Fruit fly (Drosophila melanogaster) whole organism, pupa: ENCODE results near the gene Tango2.

Experiments
- CG10348 ChIP-seq: fragments of 200-800 bp; sonication (Bioruptor generic); IDR thresholded peaks from 2 replicates; pipeline ENCODE4 v1.3.6; 2022; ENCODE audit warnings: missing biosample characterization, missing genetic modification characterization
- CG12605 ChIP-seq: fragments of 200-800 bp; sonication (Bioruptor generic); IDR thresholded peaks from 2 replicates; pipeline ENCODE4 v1.3.6; 2022; ENCODE audit warnings: missing biosample characterization, missing genetic modification characterization
- CG13204 ChIP-seq: fragments of 200-800 bp; sonication (Bioruptor generic); optimal IDR thresholded peaks from 2 replicates; lab custom pipeline; 2018; ENCODE audit warnings: missing biosample characterization, mild to moderate bottlenecking, missing genetic modification characterization, moderate library complexity
- CG14655 ChIP-seq: fragments of 200-800 bp; sonication (Bioruptor generic); optimal IDR thresholded peaks from 3 replicates; lab custom pipeline; 2017; ENCODE audit warnings: mild to moderate bottlenecking, missing biosample characterization, missing genetic modification reagents, missing genetic modification characterization
- CG15710 ChIP-seq: fragments of 200-800 bp; sonication (Bioruptor generic); optimal IDR thresholded peaks from 2 replicates; lab custom pipeline; 2018; ENCODE audit warnings: missing biosample characterization, mild to moderate bottlenecking, missing genetic modification characterization, moderate library complexity
- CG17806 ChIP-seq: fragments of 200-800 bp; sonication (Bioruptor generic); optimal IDR thresholded peaks from 2 replicates; lab custom pipeline; 2018; ENCODE audit warnings: missing biosample characterization, mild to moderate bottlenecking, missing genetic modification characterization, moderate library complexity
- CG32121 ChIP-seq: fragments of 200-800 bp; sonication (Bioruptor generic); IDR thresholded peaks from 2 replicates; pipeline ENCODE4 v1.3.6; 2022; ENCODE audit warnings: missing biosample characterization, missing genetic modification characterization
- CG34367 ChIP-seq: fragments of 200-800 bp; sonication (Bioruptor generic); optimal IDR thresholded peaks from 2 replicates; lab custom pipeline; 2018; ENCODE audit warnings: missing biosample characterization, mild to moderate bottlenecking, missing genetic modification characterization
- CG4496 ChIP-seq: fragments of 200-800 bp; sonication (Bioruptor generic); IDR thresholded peaks from 3 replicates; pipeline ENCODE4 v1.3.6; 2022; ENCODE audit warnings: missing biosample characterization, missing genetic modification characterization
- CG8159 ChIP-seq: fragments of 200-800 bp; sonication (Bioruptor generic); optimal IDR thresholded peaks from 3 replicates; lab custom pipeline; 2018; ENCODE audit warnings: missing biosample characterization, mild to moderate bottlenecking, missing genetic modification characterization, moderate library complexity
- CG8301 ChIP-seq: fragments of 200-800 bp; sonication (Bioruptor generic); optimal IDR thresholded peaks from 2 replicates; lab custom pipeline; 2018; ENCODE audit warnings: missing biosample characterization, mild to moderate bottlenecking, missing genetic modification characterization
- CG9948 ChIP-seq: fragments of 200-800 bp; sonication (Bioruptor generic); optimal IDR thresholded peaks from 2 replicates; lab custom pipeline; 2018; ENCODE audit warnings: missing biosample characterization, mild to moderate bottlenecking, missing genetic modification characterization, moderate library complexity
- D1 ChIP-seq: fragments of 200-800 bp; sonication (Bioruptor generic); optimal IDR thresholded peaks from 2 replicates; lab custom pipeline; 2018; ENCODE audit warnings: missing biosample characterization, mild to moderate bottlenecking, missing genetic modification characterization, moderate library complexity
- EcR ChIP-seq: fragments of 200-800 bp; sonication (Bioruptor generic); optimal IDR thresholded peaks from 3 replicates; lab custom pipeline; 2019; ENCODE audit warnings: missing biosample characterization, missing genetic modification characterization, mild to moderate bottlenecking, moderate library complexity, missing genetic modification reagents
- Ets98B ChIP-seq: fragments of 200-800 bp; sonication (Bioruptor generic); IDR thresholded peaks from 2 replicates; pipeline ENCODE4 v1.3.6; 2022; ENCODE audit warnings: missing biosample characterization, missing genetic modification characterization
- Pif1A ChIP-seq: fragments of 200-800 bp; sonication (Bioruptor generic); optimal IDR thresholded peaks from 3 replicates; lab custom pipeline; 2016; ENCODE audit warnings: missing biosample characterization, missing genetic modification characterization
- Pif1B ChIP-seq: fragments of 200-800 bp; sonication (Bioruptor generic); optimal IDR thresholded peaks from 3 replicates; lab custom pipeline; 2016; ENCODE audit warnings: missing biosample characterization, missing genetic modification characterization
- Snoo ChIP-seq: fragments of 200-800 bp; sonication (Bioruptor generic); optimal IDR thresholded peaks from 3 replicates; lab custom pipeline; 2017; ENCODE audit warnings: missing biosample characterization, mild to moderate bottlenecking, missing genetic modification characterization, inconsistent platforms
- fd96Ca ChIP-seq: fragments of 200-800 bp; sonication (Bioruptor generic); IDR thresholded peaks from 3 replicates; pipeline ENCODE4 v1.3.6; 2022; ENCODE audit warnings: missing biosample characterization, missing genetic modification characterization
- gl ChIP-seq: fragments of 200-800 bp; sonication (Bioruptor generic); optimal IDR thresholded peaks from 2 replicates; lab custom pipeline; 2018; ENCODE audit warnings: missing biosample characterization, mild to moderate bottlenecking, missing genetic modification characterization
- rn ChIP-seq: fragments of 200-800 bp; sonication (Bioruptor generic); IDR thresholded peaks from 2 replicates; pipeline ENCODE4 v1.3.6; 2022; ENCODE audit warnings: missing biosample characterization, missing genetic modification characterization

Gene Tango2

dm6 chrX:13644696-13645393 is 28.1 kb downstream of the Tango2 start:
- peak; percentile 61 for TF ChIP-seq EcR (GFP tag; lab: Kevin White, UChicago)
- TF ChIP-seq CG17806 (tag; lab: Kevin White, UChicago) = no peak
- TF ChIP-seq CG15710 (tag; lab: Kevin White, UChicago) = peak; percentile 46
- TF ChIP-seq Pif1B (GFP tag; lab: Kevin White, UChicago) = peak; percentile 69
- peak; percentile 41 for TF ChIP-seq Snoo (tag; lab: Kevin White, UChicago)
- peak; percentile 78 for TF ChIP-seq CG13204 (GFP tag; lab: Kevin White, UChicago)
- TF ChIP-seq CG14655 (GFP tag; lab: Kevin White, UChicago) = peak; percentile 5
- peak; percentile 38 for TF ChIP-seq CG8159 (tag; lab: Kevin White, UChicago)
- peak; percentile 56 for TF ChIP-seq Pif1A (GFP tag; lab: Kevin White, UChicago)
- TF ChIP-seq D1 (tag; lab: Kevin White, UChicago) = no peak
- TF ChIP-seq CG4496 (GFP tag; lab: Robert Waterston, UW) = peak; percentile 49; the same call in 2 of the 3 replicates
- TF ChIP-seq Ets98B (GFP tag; lab: Robert Waterston, UW) = peak; percentile 19; the same call in 1 of the 2 replicates
- TF ChIP-seq gl (tag; lab: Kevin White, UChicago) = peak; percentile 80
- TF ChIP-seq rn (GFP tag; lab: Robert Waterston, UW) = no peak
- peak; percentile 41 for TF ChIP-seq CG34367 (tag; lab: Kevin White, UChicago)

DNA sequence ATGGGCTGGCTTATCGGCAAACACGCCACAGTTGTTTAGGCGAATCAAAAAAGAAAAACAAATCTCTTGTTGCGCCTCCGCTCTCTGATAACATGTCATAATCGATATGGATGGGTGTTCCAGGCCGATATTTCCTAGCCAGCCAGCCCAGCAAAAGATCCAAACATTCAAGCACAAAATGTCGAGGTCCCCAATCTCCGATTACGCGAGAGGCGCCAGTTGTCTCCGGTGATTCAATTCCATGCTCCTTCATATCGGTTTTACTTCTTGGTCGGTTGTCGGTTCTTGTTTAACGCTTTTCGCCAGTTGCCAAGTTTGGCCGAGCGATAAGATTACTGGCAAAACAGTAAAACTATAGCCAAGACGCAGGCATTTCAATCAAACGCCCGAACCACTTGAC is 29.4 kb downstream of the Tango2 start:
- TF ChIP-seq CG10348 (GFP tag; lab: Robert Waterston, UW) = no peak
- no peak for TF ChIP-seq EcR (GFP tag; lab: Kevin White, UChicago)
- no peak for TF ChIP-seq D1 (tag; lab: Kevin White, UChicago)
- TF ChIP-seq CG17806 (tag; lab: Kevin White, UChicago) = no peak

- TF ChIP-seq Snoo (tag; lab: Kevin White, UChicago) (no peak), D1 (tag; lab: Kevin White, UChicago) (no peak), CG17806 (tag; lab: Kevin White, UChicago) (no peak), EcR (GFP tag; lab: Kevin White, UChicago) (peak; percentile 79)
- TF ChIP-seq, all 21 proteins: peak for 1
Observed at dm6 chrX:13648819-13649218, 32.0 kb downstream of the Tango2 start.

- TF ChIP-seq D1 (tag; lab: Kevin White, UChicago) (no peak), CG8159 (tag; lab: Kevin White, UChicago) (no peak), Ets98B (GFP tag; lab: Robert Waterston, UW) (no peak), CG14655 (GFP tag; lab: Kevin White, UChicago) (no peak), CG8301 (no peak), Snoo (tag; lab: Kevin White, UChicago) (no peak), EcR (GFP tag; lab: Kevin White, UChicago) (no peak), CG4496 (GFP tag; lab: Robert Waterston, UW) (no peak), gl (tag; lab: Kevin White, UChicago) (no peak), CG9948 (tag; lab: Kevin White, UChicago) (no peak), CG10348 (GFP tag; lab: Robert Waterston, UW) (no peak), rn (GFP tag; lab: Robert Waterston, UW) (no peak), CG17806 (tag; lab: Kevin White, UChicago) (no peak), CG34367 (tag; lab: Kevin White, UChicago) (no peak), CG32121 (no peak), CG12605 (GFP tag; lab: Robert Waterston, UW) (no peak), Pif1B (GFP tag; lab: Kevin White, UChicago) (no peak), CG13204 (GFP tag; lab: Kevin White, UChicago) (no peak)
Observed at dm6 chrX:13649801-13650200, 33.0 kb downstream of the Tango2 start.

DNA sequence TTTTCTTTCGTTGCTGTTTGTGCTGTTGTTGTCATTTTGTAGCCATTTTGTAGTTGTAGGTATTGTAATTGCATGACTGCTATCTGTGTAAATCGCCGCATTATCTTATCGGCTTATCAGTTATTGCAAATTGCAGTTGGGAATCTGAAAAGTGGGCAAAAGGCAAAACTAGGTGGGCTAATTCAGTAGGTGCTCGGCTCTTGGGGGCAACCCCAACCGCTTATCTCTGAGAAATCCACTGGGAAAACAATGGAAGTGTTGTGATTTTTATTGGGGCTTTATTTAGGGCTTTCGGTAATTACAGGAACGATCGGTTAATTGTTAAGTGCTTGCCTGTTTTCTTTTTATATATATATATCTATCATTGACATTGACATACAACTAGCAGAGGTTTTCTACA is 34.4 kb downstream of the Tango2 start:
- no peak for TF ChIP-seq CG34367 (tag; lab: Kevin White, UChicago)
- no peak for TF ChIP-seq CG15710 (tag; lab: Kevin White, UChicago)
- TF ChIP-seq CG8159 (tag; lab: Kevin White, UChicago) = no peak
- no peak for TF ChIP-seq fd96Ca (GFP tag; lab: Robert Waterston, UW)
- TF ChIP-seq D1 (tag; lab: Kevin White, UChicago) = no peak
- TF ChIP-seq CG4496 (GFP tag; lab: Robert Waterston, UW) = no peak
- TF ChIP-seq CG10348 (GFP tag; lab: Robert Waterston, UW) = no peak
- TF ChIP-seq gl (tag; lab: Kevin White, UChicago) = no peak
- TF ChIP-seq, all 21 proteins: peak for 0

DNA sequence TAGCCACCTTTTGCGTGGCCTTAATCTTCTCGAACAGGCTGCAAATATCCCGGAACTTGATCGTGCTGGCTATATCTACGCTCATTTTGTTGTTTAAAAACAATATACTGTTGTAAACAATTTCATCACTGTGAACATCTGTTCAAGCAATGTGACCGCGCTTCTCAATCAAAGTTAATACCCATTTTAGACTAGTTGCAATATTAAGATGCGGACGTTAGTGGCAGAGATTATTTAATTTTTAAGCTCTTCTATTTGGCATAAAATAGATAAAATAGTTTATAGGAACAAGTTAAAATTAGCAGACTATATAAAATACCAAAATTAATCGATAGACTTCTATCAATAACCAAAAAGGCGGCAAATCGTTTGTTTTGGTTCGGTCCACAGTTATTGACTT is 50.9 kb downstream of the Tango2 start, which contains the start of the genes DNAlig4 and CG11164:
Gene DNAlig4, minus strand, starts transcription at position 156 of the 400 bp plus-strand sequence.
Gene CG11164, plus strand, starts transcription at position 359 of the 400 bp plus-strand sequence.
- TF ChIP-seq CG15710 (tag; lab: Kevin White, UChicago) (no peak), CG13204 (GFP tag; lab: Kevin White, UChicago) (no peak), CG8301 (no peak), EcR (GFP tag; lab: Kevin White, UChicago) (no peak), Pif1A (GFP tag; lab: Kevin White, UChicago) (no peak), CG10348 (GFP tag; lab: Robert Waterston, UW) (no peak), CG34367 (tag; lab: Kevin White, UChicago) (no peak), Snoo (tag; lab: Kevin White, UChicago) (no peak), CG8159 (tag; lab: Kevin White, UChicago) (no peak), Ets98B (GFP tag; lab: Robert Waterston, UW) (no peak), CG9948 (tag; lab: Kevin White, UChicago) (no peak)
